Worm (Caenorhabditis elegans): Measurements from ENCODE around the gene metl-18.
A peak's percentile ranks its signal among the peaks of the same experiment; 100 is the strongest.

metl-18 gene

DNA sequence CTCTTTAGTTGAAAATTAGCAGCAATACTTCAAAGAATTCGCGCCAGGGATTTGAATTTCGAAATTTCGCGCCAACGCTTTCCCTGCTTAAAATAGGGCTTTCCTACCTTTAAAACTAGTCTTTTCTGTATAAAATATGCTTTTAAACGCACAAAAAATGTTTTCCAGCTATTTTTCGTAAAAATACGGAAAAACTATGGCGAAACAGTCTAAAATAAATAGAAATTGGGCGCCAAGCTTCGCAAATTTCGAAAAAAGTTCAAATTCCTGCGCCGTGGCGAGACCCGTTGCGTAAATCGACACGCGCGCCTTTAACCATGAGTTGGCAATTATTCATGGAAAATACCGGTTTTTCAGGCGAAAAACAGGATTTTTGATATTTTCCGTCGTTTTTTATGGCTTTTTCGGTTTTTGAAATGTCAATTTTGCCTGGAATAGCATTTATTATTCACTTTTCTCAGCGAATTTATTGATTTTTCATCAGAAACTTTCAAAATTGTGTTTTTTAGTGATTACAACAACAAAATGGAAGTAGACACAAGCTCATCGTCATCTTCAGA, 21.1 kb upstream of the metl-18 start, which contains the start of the genes npp-9 and F59A2.5 (continued):
- TF ChIP-seq tbx-9 (tag; optimal IDR thresholded peaks at IDR 0.05; ENCODE audit: borderline replicate concordance): no peak
- no peak for TF ChIP-seq nfyb-1 (GFP tag; IDR thresholded peaks at IDR 0.05)
- TF ChIP-seq let-526 (GFP tag; IDR thresholded peaks at IDR 0.05): no peak
- TF ChIP-seq somi-1 (GFP tag; optimal IDR thresholded peaks at IDR 0.05): no peak
- TF ChIP-seq unc-62 (GFP tag; optimal IDR thresholded peaks at IDR 0.05): no peak
- TF ChIP-seq cebp-2 (GFP tag; IDR thresholded peaks at IDR 0.05): no peak
- no peak for TF ChIP-seq B0035.1 (tag; optimal IDR thresholded peaks at IDR 0.05)
- TF ChIP-seq pbrm-1 (GFP tag; IDR thresholded peaks at IDR 0.05): no peak
- no peak for TF ChIP-seq madf-3 (GFP tag; IDR thresholded peaks at IDR 0.05)
- TF ChIP-seq tbp1 (GFP tag; optimal IDR thresholded peaks at IDR 0.05): peak; percentile 41
- TF ChIP-seq ceh-58 (GFP tag; IDR thresholded peaks at IDR 0.05): no peak
- no peak for TF ChIP-seq ztf-3 (GFP tag; optimal IDR thresholded peaks at IDR 0.05)
- no peak for TF ChIP-seq Y56A3A.18 (GFP tag; IDR thresholded peaks at IDR 0.05)
- no peak for TF ChIP-seq atf-7 (tag; optimal IDR thresholded peaks at IDR 0.05)
- TF ChIP-seq F57C9.4 (tag; optimal IDR thresholded peaks at IDR 0.05): no peak
- no peak for TF ChIP-seq nhr-80 (tag; optimal IDR thresholded peaks at IDR 0.05)
- no peak for TF ChIP-seq zim-3 (tag; optimal IDR thresholded peaks at IDR 0.05)
- peak in 2 of 3 experiments; percentile 43 to 69 for TF ChIP-seq lin-35 (GFP tag; optimal IDR thresholded peaks at IDR 0.05)
- TF ChIP-seq repo-1 (tag; optimal IDR thresholded peaks at IDR 0.05): no peak
- TF ChIP-seq ceh-91 (GFP tag; IDR thresholded peaks at IDR 0.05): peak; percentile 83
- TF ChIP-seq lin-26 (GFP tag; IDR thresholded peaks at IDR 0.05): no peak
- TF ChIP-seq ceh-40 (GFP tag; IDR thresholded peaks at IDR 0.05): no peak
- TF ChIP-seq ekl-4 (GFP tag; IDR thresholded peaks at IDR 0.05): no peak
- TF ChIP-seq ztf-6 (GFP tag; IDR thresholded peaks at IDR 0.05): no peak
- peak; percentile 24; the same call in 1 of the 2 replicates for TF ChIP-seq mcd-1 (GFP tag; IDR thresholded peaks at IDR 0.05)
- TF ChIP-seq D2030.7 (GFP tag; IDR thresholded peaks at IDR 0.05): peak; percentile 82
- no peak for TF ChIP-seq ccch-3 (GFP tag; optimal IDR thresholded peaks at IDR 0.05)
- TF ChIP-seq unc-130 (GFP tag; optimal IDR thresholded peaks at IDR 0.05): peak; percentile 36
- no peak for TF ChIP-seq hsf-1 (GFP tag; IDR thresholded peaks at IDR 0.05)
- no peak for TF ChIP-seq mes-4 (tag; optimal IDR thresholded peaks at IDR 0.05)
- TF ChIP-seq nhr-27 (tag; optimal IDR thresholded peaks at IDR 0.05): no peak
- TF ChIP-seq egrh-3 (GFP tag; IDR thresholded peaks at IDR 0.05): no peak
- TF ChIP-seq rpc-1 (optimal IDR thresholded peaks at IDR 0.05): no peak
- no peak for TF ChIP-seq rpc-1 (tag; optimal IDR thresholded peaks at IDR 0.05)
- TF ChIP-seq mxl-1 (tag; optimal IDR thresholded peaks at IDR 0.05): no peak
- no peak for TF ChIP-seq akir-1 (GFP tag; optimal IDR thresholded peaks at IDR 0.05)
- no peak for TF ChIP-seq attf-5 (GFP tag; optimal IDR thresholded peaks at IDR 0.05)

DNA sequence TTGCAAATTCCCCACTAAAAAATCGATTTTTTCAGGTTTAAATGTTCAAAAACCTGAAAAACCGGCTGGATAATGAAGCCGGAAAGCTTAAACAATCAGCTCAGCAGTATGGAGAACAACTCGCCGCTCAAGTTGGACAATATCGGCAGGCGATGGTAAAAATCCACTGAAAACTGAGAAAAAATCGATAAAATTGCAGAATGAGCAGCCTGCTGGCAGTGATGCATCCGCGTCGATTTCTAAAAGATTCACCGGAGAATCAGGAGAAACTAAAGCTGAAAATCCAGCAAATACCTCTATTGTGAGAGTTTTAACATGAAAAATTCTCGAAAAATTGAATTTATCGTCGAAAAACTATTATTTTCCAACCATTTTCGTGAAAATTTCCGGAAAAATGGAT, 20.0 kb upstream of the metl-18 start, which contains the start of gene golg-4:
Gene golg-4, plus strand, starts transcription at position 34 of the 400 bp plus-strand sequence.
- TF ChIP-seq cebp-1 (GFP tag; IDR thresholded peaks at IDR 0.05) (no peak), cebp-1 (tag; optimal IDR thresholded peaks at IDR 0.05) (no peak), ceh-100 (GFP tag; IDR thresholded peaks at IDR 0.05) (no peak), C06A6.2 (GFP tag; conservative IDR thresholded peaks at IDR 0.05) (no peak), repo-1 (tag; optimal IDR thresholded peaks at IDR 0.05) (peak; percentile 14), attf-3 (GFP tag; conservative IDR thresholded peaks at IDR 0.05) (no peak)
